Fruit fly (Drosophila melanogaster) whole organism, embryonic: Measurements from ENCODE around the gene CG17108.
A peak's percentile ranks its signal among the peaks of the same experiment; 100 is the strongest.

Source experiments
- Asciz ChIP-seq: fragments of 200-800 bp; sonication (Bioruptor generic); optimal IDR thresholded peaks from 2 replicates; lab custom pipeline; 2017; ENCODE audit warnings: missing biosample characterization, mild to moderate bottlenecking, missing genetic modification characterization, missing genetic modification reagents
- Blimp-1 ChIP-seq: fragments of 200-800 bp; sonication (Bioruptor generic); optimal IDR thresholded peaks from 3 replicates; lab custom pipeline; 2018; ENCODE audit warnings: missing biosample characterization, missing genetic modification characterization, mild to moderate bottlenecking, moderate library complexity, missing genetic modification reagents
- Bteb2 ChIP-seq: fragments of 200-800 bp; sonication (Bioruptor generic); optimal IDR thresholded peaks from 2 replicates; lab custom pipeline; 2016; ENCODE audit warnings: missing biosample characterization, missing genetic modification characterization
- CG10209 ChIP-seq: fragments of 200-800 bp; sonication (Bioruptor generic); optimal IDR thresholded peaks from 3 replicates; lab custom pipeline; 2017; ENCODE audit warnings: missing biosample characterization, mild to moderate bottlenecking, missing genetic modification characterization, missing genetic modification reagents
- CG10267 ChIP-seq: fragments of 200-800 bp; sonication (Bioruptor generic); optimal IDR thresholded peaks from 2 replicates; lab custom pipeline; 2018; ENCODE audit warnings: missing biosample characterization, mild to moderate bottlenecking, missing genetic modification characterization, moderate library complexity
- CG10543 ChIP-seq: fragments of 200-800 bp; sonication (Bioruptor generic); optimal IDR thresholded peaks from 3 replicates; lab custom pipeline; 2017; ENCODE audit warnings: missing biosample characterization, mild to moderate bottlenecking, missing genetic modification characterization, moderate library complexity
- CG10979 ChIP-seq: fragments of 200-800 bp; sonication (Bioruptor generic); optimal IDR thresholded peaks from 2 replicates; lab custom pipeline; 2018; ENCODE audit warnings: missing biosample characterization, mild to moderate bottlenecking, missing genetic modification characterization, moderate library complexity
- CG11504 ChIP-seq: fragments of 200-800 bp; sonication (Bioruptor generic); optimal IDR thresholded peaks from 3 replicates; lab custom pipeline; 2019; ENCODE audit warnings: missing biosample characterization, mild to moderate bottlenecking, missing genetic modification characterization, moderate library complexity
- CG14710 ChIP-seq: fragments of 200-800 bp; sonication (Bioruptor generic); optimal IDR thresholded peaks from 3 replicates; lab custom pipeline; 2019; ENCODE audit warnings: missing biosample characterization, mild to moderate bottlenecking, missing genetic modification characterization, moderate library complexity
- CG15696 ChIP-seq: fragments of 200-800 bp; sonication (Bioruptor generic); optimal IDR thresholded peaks from 2 replicates; lab custom pipeline; 2019; ENCODE audit warnings: missing biosample characterization, mild to moderate bottlenecking, missing genetic modification characterization, moderate library complexity
- CG17359 ChIP-seq: fragments of 200-800 bp; sonication (Bioruptor generic); optimal IDR thresholded peaks from 3 replicates; lab custom pipeline; 2018; ENCODE audit warnings: missing biosample characterization, mild to moderate bottlenecking, missing genetic modification characterization, moderate library complexity
- CG17361 ChIP-seq: fragments of 200-800 bp; sonication (Bioruptor generic); IDR thresholded peaks from 3 replicates; pipeline ENCODE4 v1.3.6; 2022; ENCODE audit warnings: missing biosample characterization, missing genetic modification characterization
- CG17829 ChIP-seq: fragments of 200-800 bp; optimal IDR thresholded peaks from 2 replicates; lab custom pipeline; 2019; ENCODE audit warnings: missing biosample characterization, mild to moderate bottlenecking, missing genetic modification characterization, moderate library complexity
- CG18262 ChIP-seq: fragments of 200-800 bp; optimal IDR thresholded peaks from 3 replicates; lab custom pipeline; 2019; ENCODE audit warnings: missing biosample characterization, mild to moderate bottlenecking, missing genetic modification characterization, moderate library complexity
- CG2678 ChIP-seq: fragments of 200-800 bp; sonication (Bioruptor generic); optimal IDR thresholded peaks from 3 replicates; lab custom pipeline; 2019; ENCODE audit warnings: missing biosample characterization, mild to moderate bottlenecking, missing genetic modification characterization, moderate library complexity
- CG2712 ChIP-seq: fragments of 200-800 bp; optimal IDR thresholded peaks from 3 replicates; lab custom pipeline; 2019; ENCODE audit warnings: missing biosample characterization, mild to moderate bottlenecking, missing genetic modification characterization, moderate library complexity
- CG30431 ChIP-seq: fragments of 200-800 bp; sonication (Bioruptor generic); optimal IDR thresholded peaks from 2 replicates; lab custom pipeline; 2017; ENCODE audit warnings: missing biosample characterization, missing genetic modification characterization
- CG31441 ChIP-seq: fragments of 200-800 bp; sonication (Bioruptor generic); IDR thresholded peaks from 2 replicates; pipeline ENCODE4 v1.3.6; 2022; ENCODE audit warnings: missing biosample characterization, missing genetic modification characterization
- CG3281 ChIP-seq: fragments of 200-800 bp; sonication (Bioruptor generic); optimal IDR thresholded peaks from 3 replicates; lab custom pipeline; 2017; ENCODE audit warnings: missing biosample characterization, mild to moderate bottlenecking, missing genetic modification characterization
- CG33557 ChIP-seq: fragments of 200-800 bp; sonication (Bioruptor generic); optimal IDR thresholded peaks from 2 replicates; lab custom pipeline; 2019; ENCODE audit warnings: missing biosample characterization, mild to moderate bottlenecking, missing genetic modification characterization, moderate library complexity
- CG7556 ChIP-seq: fragments of 200-800 bp; sonication (Bioruptor generic); optimal IDR thresholded peaks from 2 replicates; lab custom pipeline; 2017; ENCODE audit warnings: missing biosample characterization, mild to moderate bottlenecking, missing genetic modification characterization
- CG8924 ChIP-seq: fragments of 200-800 bp; optimal IDR thresholded peaks from 3 replicates; lab custom pipeline; 2019; ENCODE audit warnings: missing biosample characterization, mild to moderate bottlenecking, missing genetic modification characterization, moderate library complexity
- CG9727 ChIP-seq: fragments of 200-800 bp; sonication (Bioruptor generic); optimal IDR thresholded peaks from 3 replicates; lab custom pipeline; 2017; ENCODE audit warnings: missing biosample characterization, mild to moderate bottlenecking, missing genetic modification characterization
- CoRest ChIP-seq: fragments of 200-800 bp; sonication (Bioruptor generic); optimal IDR thresholded peaks from 3 replicates; lab custom pipeline; 2018; ENCODE audit warnings: missing biosample characterization, mild to moderate bottlenecking, missing genetic modification characterization, moderate library complexity
- D19A ChIP-seq: fragments of 200-800 bp; optimal IDR thresholded peaks from 3 replicates; lab custom pipeline; 2019; ENCODE audit warnings: missing biosample characterization, mild to moderate bottlenecking, missing genetic modification characterization, moderate library complexity
- Dad ChIP-seq: fragments of 200-800 bp; sonication (Bioruptor generic); optimal IDR thresholded peaks from 3 replicates; lab custom pipeline; 2016; ENCODE audit warnings: missing biosample characterization, missing genetic modification characterization
- Fer3 ChIP-seq: fragments of 200-800 bp; sonication (Bioruptor generic); optimal IDR thresholded peaks from 2 replicates; lab custom pipeline; 2018; ENCODE audit warnings: missing biosample characterization, mild to moderate bottlenecking, missing genetic modification characterization, moderate library complexity
- Hr51 ChIP-seq, 2 experiments: fragments of 200-800 bp; sonication (Bioruptor generic); optimal IDR thresholded peaks; 2 replicates in 1 of 2; 3 replicates in 1 of 2; lab custom pipeline; 2016 to 2018; ENCODE audit warnings: missing biosample characterization in 2 of 2, missing genetic modification characterization in 2 of 2, mild to moderate bottlenecking in 1 of 2, moderate library complexity in 1 of 2
- Meics ChIP-seq: fragments of 200-800 bp; sonication (Bioruptor generic); optimal IDR thresholded peaks from 2 replicates; lab custom pipeline; 2017; ENCODE audit warnings: missing biosample characterization, mild to moderate bottlenecking, missing genetic modification characterization
- Oli ChIP-seq: fragments of 200-800 bp; sonication (Bioruptor generic); optimal IDR thresholded peaks from 2 replicates; lab custom pipeline; 2018; ENCODE audit warnings: missing biosample characterization, mild to moderate bottlenecking, missing genetic modification characterization, moderate library complexity
- Ptx1 ChIP-seq: fragments of 200-800 bp; sonication (Bioruptor generic); IDR thresholded peaks from 2 replicates; pipeline ENCODE4 v1.3.6; 2022; ENCODE audit warnings: missing biosample characterization, missing genetic modification characterization
- Six4 ChIP-seq: fragments of 200-800 bp; sonication (Bioruptor generic); optimal IDR thresholded peaks from 2 replicates; lab custom pipeline; 2016; ENCODE audit warnings: missing biosample characterization, missing genetic modification characterization
- Ssrp ChIP-seq: fragments of 200-800 bp; sonication (Bioruptor generic); optimal IDR thresholded peaks from 2 replicates; lab custom pipeline; 2018; ENCODE audit warnings: missing biosample characterization, mild to moderate bottlenecking, missing genetic modification characterization, moderate library complexity
- abd-A ChIP-seq: fragments of 200-800 bp; sonication (Bioruptor generic); optimal IDR thresholded peaks from 3 replicates; lab custom pipeline; 2019; ENCODE audit warnings: missing biosample characterization, mild to moderate bottlenecking, missing genetic modification characterization, moderate library complexity
- bsh ChIP-seq, 2 experiments: fragments of 200-800 bp; sonication (Bioruptor generic); optimal IDR thresholded peaks; 2 replicates each; lab custom pipeline; 2017 to 2018; ENCODE audit warnings: mild to moderate bottlenecking in 2 of 2, missing biosample characterization in 2 of 2, missing genetic modification characterization in 2 of 2, moderate library complexity in 1 of 2
- dmrt11E ChIP-seq: fragments of 200-800 bp; sonication (Bioruptor generic); optimal IDR thresholded peaks from 3 replicates; lab custom pipeline; 2018; ENCODE audit warnings: missing biosample characterization, mild to moderate bottlenecking, missing genetic modification characterization, moderate library complexity
- dmrt99B ChIP-seq: fragments of 200-800 bp; sonication (Bioruptor generic); optimal IDR thresholded peaks from 2 replicates; lab custom pipeline; 2018; ENCODE audit warnings: missing biosample characterization, mild to moderate bottlenecking, missing genetic modification characterization, moderate library complexity
- eyg ChIP-seq: fragments of 200-800 bp; sonication (Bioruptor generic); optimal IDR thresholded peaks from 3 replicates; lab custom pipeline; 2016; ENCODE audit warnings: missing biosample characterization, missing genetic modification characterization
- fd64A ChIP-seq: fragments of 200-800 bp; sonication (Bioruptor generic); optimal IDR thresholded peaks from 3 replicates; lab custom pipeline; 2018; ENCODE audit warnings: missing biosample characterization, mild to moderate bottlenecking, missing genetic modification characterization
- gem ChIP-seq: fragments of 200-800 bp; sonication (Bioruptor generic); optimal IDR thresholded peaks from 2 replicates; lab custom pipeline; 2019; ENCODE audit warnings: missing biosample characterization, mild to moderate bottlenecking, missing genetic modification characterization, moderate library complexity
- grau ChIP-seq: fragments of 200-800 bp; optimal IDR thresholded peaks from 3 replicates; lab custom pipeline; 2019; ENCODE audit warnings: missing biosample characterization, mild to moderate bottlenecking, missing genetic modification characterization, moderate library complexity
- grn ChIP-seq: fragments of 200-800 bp; sonication (Bioruptor generic); optimal IDR thresholded peaks from 3 replicates; lab custom pipeline; 2017; ENCODE audit warnings: missing biosample characterization, missing genetic modification characterization
- gsb-n ChIP-seq: fragments of 200-800 bp; sonication (Bioruptor generic); optimal IDR thresholded peaks from 3 replicates; lab custom pipeline; 2018; ENCODE audit warnings: missing biosample characterization, mild to moderate bottlenecking, missing genetic modification characterization
- jing ChIP-seq: fragments of 200-800 bp; sonication (Bioruptor generic); optimal IDR thresholded peaks from 2 replicates; lab custom pipeline; 2018; ENCODE audit warnings: missing biosample characterization, mild to moderate bottlenecking, missing genetic modification characterization
- lola ChIP-seq, 3 experiments: fragments of >200 bp in 2 of 3; fragments of 200-800 bp in 1 of 3; sonication (Bioruptor generic) in 1 of 3; optimal IDR thresholded peaks; 2 replicates each; lab custom pipeline; 2017 to 2019; ENCODE audit warnings: missing biosample characterization in 3 of 3, missing genetic modification characterization in 3 of 3, mild to moderate bottlenecking in 1 of 3, moderate library complexity in 1 of 3
- nmo ChIP-seq: fragments of 200-800 bp; sonication (Bioruptor generic); optimal IDR thresholded peaks from 2 replicates; lab custom pipeline; 2018; ENCODE audit warnings: missing biosample characterization, mild to moderate bottlenecking, missing genetic modification characterization, moderate library complexity
- sr ChIP-seq: fragments of 200-800 bp; sonication (Bioruptor generic); IDR thresholded peaks from 3 replicates; pipeline ENCODE4 v1.3.6; 2022; ENCODE audit warnings: missing biosample characterization, missing genetic modification characterization

The CG17108 gene

dm6 chr2L:10689221-10690034 lies 4.5 kb downstream of the CG17108 start, which contains the start of gene CG7294:
TSS of gene CG7294 (minus strand) at chr2L:10689271.
- TF ChIP-seq CG15696 (tag; lab: Kevin White, UChicago) (no peak), CG30431 (no peak), CG7556 (GFP tag; lab: Kevin White, UChicago) (peak; percentile 49), Ptx1 (GFP tag; lab: Robert Waterston, UW) (no peak), CG17359 (tag; lab: Kevin White, UChicago) (peak; percentile 23), CG2712 (tag; lab: Kevin White, UChicago) (peak; percentile 63), lola (GFP tag; optimal IDR thresholded peaks at IDR 0.05; lab: Kevin White, UChicago) (peak in 1 of 3 experiments; percentile 60), CG10543 (GFP tag; lab: Kevin White, UChicago) (no peak), CG18262 (tag; lab: Kevin White, UChicago) (peak; percentile 72), D19A (tag; lab: Kevin White, UChicago) (peak; percentile 45), grn (GFP tag; lab: Kevin White, UChicago) (peak; percentile 42), Hr51 (GFP tag; optimal IDR thresholded peaks at IDR 0.05; lab: Kevin White, UChicago) (peak in 1 of 2 experiments; percentile 28), abd-A (tag; lab: Kevin White, UChicago) (peak; percentile 8), CG10267 (peak; percentile 38), CG2678 (tag; lab: Kevin White, UChicago) (peak; percentile 61), CG9727 (GFP tag; lab: Kevin White, UChicago) (peak; percentile 13), Ssrp (tag; lab: Kevin White, UChicago) (peak; percentile 5), CG33557 (GFP tag; lab: Kevin White, UChicago) (peak; percentile 11), jing (GFP tag; lab: Kevin White, UChicago) (no peak), Asciz (GFP tag; lab: Kevin White, UChicago) (peak; percentile 6), sr (GFP tag; lab: Robert Waterston, UW) (peak; percentile 72; the same call in 2 of the 3 replicates), gem (peak; percentile 67), Blimp-1 (peak; percentile 8), Dad (GFP tag; lab: Kevin White, UChicago) (no peak), bsh (GFP tag; optimal IDR thresholded peaks at IDR 0.05; lab: Kevin White, UChicago) (peak in 1 of 2 experiments; percentile 32), Six4 (GFP tag; lab: Kevin White, UChicago) (no peak), dmrt99B (tag; lab: Kevin White, UChicago) (peak; percentile 19), CG8924 (tag; lab: Kevin White, UChicago) (peak; percentile 25), Bteb2 (no peak), CG11504 (tag; lab: Kevin White, UChicago) (peak; percentile 60), CG10209 (peak; percentile 5), Oli (peak; percentile 1), CG17829 (tag; lab: Kevin White, UChicago) (peak; percentile 27), CG14710 (tag; lab: Kevin White, UChicago) (peak; percentile 20), dmrt11E (tag; lab: Kevin White, UChicago) (peak; percentile 56), CG3281 (GFP tag; lab: Kevin White, UChicago) (peak; percentile 18), grau (tag; lab: Kevin White, UChicago) (peak; percentile 50), nmo (peak; percentile 37), CoRest (tag; lab: Kevin White, UChicago) (peak; percentile 35), gsb-n (peak; percentile 11), CG10979 (tag; lab: Kevin White, UChicago) (peak; percentile 54), Fer3 (tag; lab: Kevin White, UChicago) (no peak), Meics (GFP tag; lab: Kevin White, UChicago) (peak; percentile 23), CG17361 (GFP tag; lab: Robert Waterston, UW) (peak; percentile 66), CG31441 (peak; percentile 63), eyg (no peak), fd64A (GFP tag; lab: Kevin White, UChicago) (no peak)
